Fruit fly (Drosophila melanogaster) Kc167 (cell line): ENCODE results near the gene CG5892.

Source experiments
- Myc ChIP-seq: fragments of >200 bp; optimal IDR thresholded peaks from 2 replicates; lab custom pipeline; 2017; ENCODE audit warnings: missing external identifiers
- Sin3A ChIP-seq: fragments of >200 bp; optimal IDR thresholded peaks from 2 replicates; lab custom pipeline; 2018; ENCODE audit warnings: missing external identifiers
- h ChIP-seq: fragments of >200 bp; optimal IDR thresholded peaks from 3 replicates; lab custom pipeline; 2018; ENCODE audit warnings: missing external identifiers
- insv ChIP-seq: fragments of >200 bp; optimal IDR thresholded peaks from 3 replicates; lab custom pipeline; 2018; ENCODE audit warnings: missing external identifiers
- psq ChIP-seq: fragments of >200 bp; optimal IDR thresholded peaks from 2 replicates; lab custom pipeline; 2017; ENCODE audit warnings: missing external identifiers
- ttk ChIP-seq: sonication (Bioruptor generic); optimal IDR thresholded peaks from 2 replicates; lab custom pipeline; 2017; ENCODE audit warnings: missing external identifiers

The CG5892 gene

dm6 chr3R:21205680-21206326 lies 36.6 kb upstream of the CG5892 start:
- TF ChIP-seq insv (lab: Kevin White, UChicago) (no peak), Sin3A (lab: Kevin White, UChicago) (no peak)

dm6 chr3R:21206327-21206728 lies 36.1 kb upstream of the CG5892 start:
- TF ChIP-seq h (lab: Kevin White, UChicago) (no peak), ttk (no peak), Sin3A (lab: Kevin White, UChicago) (no peak), Myc (lab: Kevin White, UChicago) (no peak)

DNA sequence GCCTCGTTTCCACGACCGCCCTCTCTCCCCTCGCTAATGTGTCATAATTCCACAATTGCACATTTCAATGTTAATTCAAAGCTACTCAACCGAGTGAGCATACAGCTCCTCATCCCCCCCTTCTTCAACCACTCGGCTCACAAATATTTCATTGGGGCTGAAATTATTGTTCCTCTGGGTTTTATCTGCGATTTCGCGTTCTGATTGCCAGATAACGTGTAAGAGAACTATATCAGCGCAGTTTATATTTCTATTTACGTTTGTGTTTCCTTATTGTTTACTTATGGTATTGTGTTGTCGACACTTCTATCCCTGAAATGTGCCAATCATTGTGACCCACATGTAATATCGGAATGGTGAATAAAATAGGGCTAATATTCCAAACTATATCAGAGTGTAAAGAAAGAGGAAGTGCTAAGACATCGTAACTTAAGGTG lies 35.6 kb upstream of the CG5892 start:
- TF ChIP-seq Sin3A (lab: Kevin White, UChicago) = no peak
- TF ChIP-seq h (lab: Kevin White, UChicago) = no peak
- no peak for TF ChIP-seq ttk
- no peak for TF ChIP-seq Myc (lab: Kevin White, UChicago)
- no peak for TF ChIP-seq insv (lab: Kevin White, UChicago)
- no peak for TF ChIP-seq psq (lab: Kevin White, UChicago)

- TF ChIP-seq ttk (no peak), Myc (lab: Kevin White, UChicago) (no peak), psq (lab: Kevin White, UChicago) (no peak), insv (lab: Kevin White, UChicago) (no peak), Sin3A (lab: Kevin White, UChicago) (no peak), h (lab: Kevin White, UChicago) (no peak)
Observed at dm6 chr3R:21210081-21210480, 32.3 kb upstream of the CG5892 start.

DNA sequence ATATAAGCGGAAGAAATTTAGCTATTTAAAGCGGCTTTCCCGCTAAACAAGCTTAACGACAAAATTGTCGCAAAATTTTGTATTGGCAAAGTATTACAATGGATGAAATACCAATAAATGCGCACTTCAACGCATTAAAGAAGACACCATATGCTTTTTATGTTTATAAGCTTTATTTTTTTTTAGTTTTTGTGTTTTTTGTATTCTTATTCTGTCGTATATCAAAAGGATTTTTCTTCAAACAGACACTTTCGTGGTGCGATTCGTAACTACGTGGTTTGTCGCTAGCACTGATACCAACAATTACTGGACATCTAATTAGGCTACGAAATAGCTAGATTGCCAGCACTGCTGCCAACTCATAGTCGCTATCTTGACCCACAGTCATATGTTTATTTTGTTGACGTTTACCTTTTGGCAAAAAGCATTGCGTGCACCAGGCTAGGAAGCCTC lies 27.7 kb upstream of the CG5892 start, which contains the start of gene Ddrgk1:
Gene Ddrgk1 (plus strand): TSS at position 387 of the 453 bp plus-strand sequence.
- TF ChIP-seq psq (lab: Kevin White, UChicago) (no peak), Myc (lab: Kevin White, UChicago) (no peak), Sin3A (lab: Kevin White, UChicago) (no peak)

dm6 chr3R:21215290-21215689 lies 27.1 kb upstream of the CG5892 start:
- TF ChIP-seq insv (lab: Kevin White, UChicago) = no peak
- TF ChIP-seq h (lab: Kevin White, UChicago) = no peak
- TF ChIP-seq ttk = no peak
- TF ChIP-seq Myc (lab: Kevin White, UChicago) = no peak
- no peak for TF ChIP-seq psq (lab: Kevin White, UChicago)
- no peak for TF ChIP-seq Sin3A (lab: Kevin White, UChicago)

DNA sequence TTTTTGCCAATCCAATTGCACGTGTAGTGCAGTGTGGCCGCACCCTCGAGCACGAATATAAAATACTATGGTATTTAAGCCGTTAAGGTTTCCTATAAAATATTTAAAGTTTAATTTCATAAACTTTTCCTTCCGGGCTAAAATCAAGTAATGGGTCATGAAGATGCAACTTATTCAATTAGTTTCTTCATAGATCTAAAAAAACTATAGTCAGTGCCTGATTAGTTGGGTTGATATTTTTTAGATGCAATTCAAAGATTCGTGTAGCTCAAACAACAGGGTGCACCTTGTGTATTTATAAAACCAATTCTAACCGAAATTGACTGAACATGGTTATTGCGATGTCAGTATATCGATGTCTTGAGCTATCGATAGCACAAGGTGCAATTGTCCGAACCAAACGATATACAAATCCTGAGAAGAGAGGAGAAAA lies 23.7 kb upstream of the CG5892 start, which contains the start of the genes Smyd5 and Oga:
Gene Smyd5 (minus strand): TSS at position 59 of the 433 bp plus-strand sequence.
Gene Oga (plus strand): TSS at position 345 of the 433 bp plus-strand sequence.
- TF ChIP-seq Sin3A (lab: Kevin White, UChicago) (no peak), h (lab: Kevin White, UChicago) (no peak), ttk (no peak), psq (lab: Kevin White, UChicago) (no peak), Myc (lab: Kevin White, UChicago) (no peak), insv (lab: Kevin White, UChicago) (no peak)

DNA sequence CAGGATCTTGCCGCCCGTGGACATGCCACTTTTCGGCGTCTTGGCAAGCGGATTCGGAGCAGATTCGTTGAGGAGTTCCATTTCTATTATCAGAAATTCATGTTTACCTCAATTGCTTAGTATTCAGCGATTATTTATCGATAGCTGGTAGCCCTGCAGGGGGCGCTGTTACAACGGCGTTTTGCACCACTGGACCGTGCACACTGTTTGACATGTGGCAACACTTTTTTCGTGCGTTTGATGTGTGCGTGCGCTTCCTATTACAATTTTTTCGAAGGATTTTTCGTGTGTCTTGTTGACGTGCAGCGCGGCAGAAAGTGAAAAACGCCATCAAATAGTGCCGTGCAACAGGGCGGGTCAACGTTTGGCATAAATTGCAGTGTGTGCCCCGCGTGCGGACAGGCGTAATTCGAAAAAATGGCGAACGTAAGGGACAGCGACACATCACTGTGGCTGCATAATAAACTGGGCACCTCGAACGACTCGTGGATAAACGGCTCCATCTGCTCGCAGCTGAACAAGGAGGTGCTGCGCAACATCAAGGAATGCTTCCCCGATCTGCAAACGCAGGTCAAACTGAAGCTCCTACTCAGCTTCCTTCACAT lies 18.9 kb upstream of the CG5892 start, which contains the start of the genes CG3337 and Nelf-A:
Gene CG3337 (minus strand): TSS at position 132 of the 605 bp plus-strand sequence.
Gene Nelf-A (plus strand): TSS at position 252 of the 605 bp plus-strand sequence.
- TF ChIP-seq h (lab: Kevin White, UChicago) (no peak), Myc (lab: Kevin White, UChicago) (no peak), insv (lab: Kevin White, UChicago) (no peak), psq (lab: Kevin White, UChicago) (no peak), ttk (no peak), Sin3A (lab: Kevin White, UChicago) (no peak)

DNA sequence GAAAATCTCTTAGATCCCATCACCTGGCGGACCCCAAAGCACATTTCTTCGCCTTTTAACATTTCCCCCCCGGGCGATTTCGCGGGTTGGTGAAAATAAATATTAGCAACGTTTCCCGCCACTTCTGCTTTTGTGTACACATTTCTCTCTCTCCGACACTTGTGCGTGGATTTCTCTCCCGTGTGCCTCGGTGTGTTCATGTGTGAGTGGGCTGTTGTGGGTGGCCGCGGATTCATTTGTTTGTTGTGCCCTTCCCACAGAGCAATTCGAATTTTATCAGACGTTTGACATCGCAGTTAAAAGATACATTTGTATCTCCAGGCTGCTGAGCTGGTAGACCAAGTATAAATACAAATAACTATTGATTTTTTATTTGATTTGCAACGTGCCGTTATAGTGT lies 18.2 kb upstream of the CG5892 start:
- TF ChIP-seq ttk = no peak
- no peak for TF ChIP-seq Myc (lab: Kevin White, UChicago)
- TF ChIP-seq h (lab: Kevin White, UChicago) = no peak
- TF ChIP-seq Sin3A (lab: Kevin White, UChicago) = no peak
- TF ChIP-seq insv (lab: Kevin White, UChicago) = no peak
- TF ChIP-seq psq (lab: Kevin White, UChicago) = no peak

DNA sequence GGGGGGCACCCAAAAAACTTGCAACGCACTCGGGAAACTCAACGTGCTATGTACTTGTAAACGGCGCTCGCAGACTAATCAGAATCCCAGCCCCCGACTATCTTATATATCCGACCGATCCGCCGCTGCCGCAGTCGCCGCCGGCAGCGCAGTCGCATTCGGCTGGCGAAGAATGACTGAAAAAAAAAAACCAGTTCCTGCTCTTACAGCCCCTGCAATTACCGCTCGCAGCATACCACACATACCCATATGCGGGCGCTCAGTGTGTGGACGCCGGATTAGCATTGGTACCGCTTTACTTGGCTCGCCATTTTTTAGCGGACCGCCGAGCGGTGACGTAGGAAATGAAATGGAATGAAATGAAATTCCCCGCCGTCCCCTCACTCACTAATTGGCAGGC lies 5.3 kb upstream of the CG5892 start, which contains the start of gene e:
Gene e (minus strand): TSS at position 79 of the 400 bp plus-strand sequence.
- TF ChIP-seq h (lab: Kevin White, UChicago) (no peak), Sin3A (lab: Kevin White, UChicago) (no peak), insv (lab: Kevin White, UChicago) (no peak), Myc (lab: Kevin White, UChicago) (no peak), psq (lab: Kevin White, UChicago) (no peak), ttk (no peak)

DNA sequence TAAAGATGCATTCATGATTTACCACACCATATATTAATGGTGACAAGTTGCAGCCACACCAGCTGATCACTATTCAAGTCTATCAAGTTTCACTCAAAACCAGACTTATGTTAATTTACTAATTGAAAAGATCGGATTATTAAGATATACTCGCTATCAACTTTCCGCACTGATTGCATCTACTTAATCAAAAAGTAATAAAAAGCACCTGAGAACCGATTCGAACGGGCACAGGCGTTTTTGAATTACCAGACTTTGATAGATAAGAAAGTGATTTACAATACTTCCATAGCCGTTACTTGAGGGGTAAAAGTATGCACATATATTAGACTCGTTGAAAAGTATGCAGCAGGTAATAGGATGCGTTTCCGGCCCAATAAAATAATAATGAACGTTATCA lies 1.1 kb upstream of the CG5892 start:
- no peak for TF ChIP-seq insv (lab: Kevin White, UChicago)
- no peak for TF ChIP-seq ttk

DNA sequence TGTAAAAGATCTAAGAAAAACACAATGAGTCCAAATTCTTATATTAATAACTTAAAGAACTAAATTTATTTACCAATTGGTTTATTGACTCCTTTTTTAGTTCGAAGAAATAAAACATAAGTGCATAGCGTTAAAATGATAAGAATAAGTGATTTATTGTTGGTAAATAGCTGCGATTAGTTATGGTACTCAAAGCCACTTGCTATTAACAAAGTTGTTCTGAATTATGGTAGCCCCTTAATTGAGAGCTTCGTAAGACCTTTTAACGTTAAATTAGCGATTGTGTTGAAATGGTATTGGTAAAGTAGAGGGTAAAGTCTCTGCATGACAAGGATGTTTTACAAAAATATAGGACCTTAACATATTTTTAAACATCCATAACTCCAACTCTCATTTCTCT lies 3.4 kb downstream of the CG5892 start:
- TF ChIP-seq psq (lab: Kevin White, UChicago) = no peak
- no peak for TF ChIP-seq insv (lab: Kevin White, UChicago)
- no peak for TF ChIP-seq Myc (lab: Kevin White, UChicago)
- TF ChIP-seq h (lab: Kevin White, UChicago) = no peak
- no peak for TF ChIP-seq ttk
